Worm (Caenorhabditis elegans) whole organism, L4 larva: Measurements from ENCODE around the gene Y43C5A.2.

Experiments
- aly-2 ChIP-seq: sonication (generic microtip); optimal IDR thresholded peaks from 2 replicates; lab custom pipeline; 2018; ENCODE audit warnings: missing biosample characterization, missing genetic modification characterization
- mep-1 ChIP-seq: fragments of 150-350 bp; sonication (generic microtip); optimal IDR thresholded peaks from 3 replicates; lab custom pipeline; 2014; ENCODE audit warnings: missing biosample characterization, missing genetic modification characterization
- mxl-2 ChIP-seq: fragments of 200-800 bp; sonication (Bioruptor generic); conservative IDR thresholded peaks from 2 replicates; pipeline ENCODE4 v1.3.6; 2022; ENCODE audit warnings: missing genetic modification reagents, missing genetic modification characterization, missing compliant biosample characterization
- nhr-10 ChIP-seq: fragments of 150-350 bp; optimal IDR thresholded peaks from 2 replicates; lab custom pipeline; 2014; ENCODE audit warnings: missing biosample characterization, missing genetic modification characterization
- nhr-237 ChIP-seq: sonication (generic microtip); optimal IDR thresholded peaks from 2 replicates; lab custom pipeline; 2017; ENCODE audit warnings: missing biosample characterization, missing genetic modification characterization
- nhr-25 ChIP-seq: sonication (generic microtip); optimal IDR thresholded peaks from 2 replicates; lab custom pipeline; 2017; ENCODE audit warnings: missing genetic modification characterization, mild to moderate bottlenecking, missing compliant biosample characterization, antibody characterized with exemption, moderate library complexity, borderline replicate concordance; ENCODE audit not compliant: insufficient read depth
- nhr-76 ChIP-seq: fragments of 150-350 bp; optimal IDR thresholded peaks from 2 replicates; lab custom pipeline; 2014; ENCODE audit warnings: missing biosample characterization, missing genetic modification characterization

ce11 chrIV:10251261-10251660 is 18.4 kb upstream of the Y43C5A.2 start:
- TF ChIP-seq aly-2 (tag; lab: Kevin White, UChicago) (no peak), nhr-10 (tag; lab: Kevin White, UChicago) (no peak), nhr-25 (tag; lab: Kevin White, UChicago) (no peak), mep-1 (tag; lab: Kevin White, UChicago) (no peak), nhr-237 (tag; lab: Kevin White, UChicago) (no peak), mxl-2 (GFP tag; lab: Robert Waterston, UW) (no peak), nhr-76 (tag; lab: Kevin White, UChicago) (no peak)
